Fruit fly (Drosophila melanogaster) whole organism, wandering third instar larva: ENCODE measurements around the gene CheB93b.

Experiments
- br ChIP-seq: fragments of 200-800 bp; sonication (Bioruptor generic); optimal IDR thresholded peaks from 2 replicates; lab custom pipeline; 2016; ENCODE audit warnings: missing biosample characterization, missing genetic modification characterization
- ey ChIP-seq: fragments of 200-800 bp; sonication (Bioruptor generic); optimal IDR thresholded peaks from 2 replicates; lab custom pipeline; 2016; ENCODE audit warnings: missing biosample characterization, missing genetic modification characterization
- jim ChIP-seq: fragments of 175-275, 200-325 bp; sonication (Bioruptor generic); optimal IDR thresholded peaks from 2 replicates; lab custom pipeline; 2016; ENCODE audit warnings: missing biosample characterization, mild to moderate bottlenecking, missing genetic modification characterization
- usp ChIP-seq: fragments of >200 bp; optimal IDR thresholded peaks from 2 replicates; lab custom pipeline; 2017; ENCODE audit warnings: missing biosample characterization, missing genetic modification characterization

DNA sequence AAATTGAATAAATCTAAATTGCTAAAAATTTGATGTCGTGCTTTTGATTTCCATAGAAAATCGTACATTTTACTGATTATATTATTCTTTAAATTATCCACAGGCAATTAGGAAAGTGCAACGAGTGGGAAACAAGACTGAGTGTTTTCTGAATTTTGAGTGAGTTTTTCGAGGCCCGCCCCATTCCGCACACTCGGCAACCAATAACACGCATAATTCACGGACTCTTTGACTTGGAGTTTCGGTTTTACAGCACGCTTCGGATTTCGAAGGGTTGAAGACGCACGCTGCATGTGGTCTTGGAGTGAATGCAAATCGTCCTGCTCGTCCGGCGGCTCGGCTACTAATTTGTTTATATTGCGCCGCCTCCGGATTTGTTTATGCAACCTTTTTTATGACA, 16.7 kb upstream of the CheB93b start:
- TF ChIP-seq jim (GFP tag; lab: Kevin White, UChicago): no peak
- no peak for TF ChIP-seq br (GFP tag; lab: Kevin White, UChicago)
- no peak for TF ChIP-seq ey
- TF ChIP-seq usp: no peak
